Fruit fly (Drosophila melanogaster): Measurements from ENCODE around the gene yip2.

The yip2 gene

dm6 chr2L:9911783-9912182 lies 3.3 kb upstream of the yip2 start (continued):
- peak; percentile 24; the same call in 1 of the 3 replicates for TF ChIP-seq Optix (GFP tag; IDR thresholded peaks at IDR 0.05)
- peak; percentile 15; the same call in 1 of the 2 replicates for TF ChIP-seq CG32532 (GFP tag; IDR thresholded peaks at IDR 0.05)
- TF ChIP-seq Dll (GFP tag; IDR thresholded peaks at IDR 0.05; ENCODE audit: partially characterized antibody), result no peak
- no peak for TF ChIP-seq CG12104 (GFP tag; optimal IDR thresholded peaks at IDR 0.05)
- no peak for TF ChIP-seq CG30431 (GFP tag; optimal IDR thresholded peaks at IDR 0.05)
- TF ChIP-seq B-H1 (GFP tag; IDR thresholded peaks at IDR 0.05), result no peak
- TF ChIP-seq pan (optimal IDR thresholded peaks at IDR 0.05), result no peak
- TF ChIP-seq pan (GFP tag; optimal IDR thresholded peaks at IDR 0.05 in 1 of 2, IDR thresholded peaks at IDR 0.05 in 1 of 2), result peak in 1 of 2 experiments; percentile 64
- no peak for TF ChIP-seq Sry-β (GFP tag; optimal IDR thresholded peaks at IDR 0.05)
- TF ChIP-seq zfh1 (GFP tag; IDR thresholded peaks at IDR 0.05), result peak; percentile 58; the same call in 2 of the 3 replicates
- no peak for TF ChIP-seq CG4820 (GFP tag; optimal IDR thresholded peaks at IDR 0.05)
- TF ChIP-seq wek (GFP tag; optimal IDR thresholded peaks at IDR 0.05), result no peak
- no peak for TF ChIP-seq CG11398 (GFP tag; optimal IDR thresholded peaks at IDR 0.05)
- TF ChIP-seq tin (GFP tag; optimal IDR thresholded peaks at IDR 0.05), result peak; percentile 39
- TF ChIP-seq CG7372 (GFP tag; IDR thresholded peaks at IDR 0.05), result no peak
- no peak for TF ChIP-seq CG11560 (tag; IDR thresholded peaks at IDR 0.05)
- no peak for TF ChIP-seq HHEX (GFP tag; optimal IDR thresholded peaks at IDR 0.05)
- TF ChIP-seq C15 (GFP tag; IDR thresholded peaks at IDR 0.05), result no peak
- TF ChIP-seq sqz (GFP tag; optimal IDR thresholded peaks at IDR 0.05), result no peak
- TF ChIP-seq CG6689 (GFP tag; IDR thresholded peaks at IDR 0.05), result 0 out of 2 replicates have a peak, but pooled peaks have one; percentile 13
- TF ChIP-seq CG7745 (tag; optimal IDR thresholded peaks at IDR 0.05), result no peak
- TF ChIP-seq fu2 (GFP tag; optimal IDR thresholded peaks at IDR 0.05), result no peak
- TF ChIP-seq ab (GFP tag; optimal IDR thresholded peaks at IDR 0.05), result no peak
- TF ChIP-seq CG4707 (GFP tag; optimal IDR thresholded peaks at IDR 0.05), result no peak
- TF ChIP-seq mirr (GFP tag; optimal IDR thresholded peaks at IDR 0.05), result no peak
- no peak for TF ChIP-seq B-H2 (GFP tag; optimal IDR thresholded peaks at IDR 0.05)
- TF ChIP-seq CG15514 (GFP tag; optimal IDR thresholded peaks at IDR 0.05), result peak; percentile 34
- TF ChIP-seq Side (GFP tag; optimal IDR thresholded peaks at IDR 0.05), result peak; percentile 55
- no peak for TF ChIP-seq CG18764 (GFP tag; optimal IDR thresholded peaks at IDR 0.05)
- no peak for TF ChIP-seq nerfin-2 (GFP tag; IDR thresholded peaks at IDR 0.05; ENCODE audit: partially characterized antibody)
- no peak for TF ChIP-seq bsh (GFP tag; optimal IDR thresholded peaks at IDR 0.05)
- no peak for TF ChIP-seq CG2116 (GFP tag; optimal IDR thresholded peaks at IDR 0.05)
- no peak for TF ChIP-seq cad (GFP tag; optimal IDR thresholded peaks at IDR 0.05)
- TF ChIP-seq Chrac-16 (GFP tag; optimal IDR thresholded peaks at IDR 0.05), result no peak
- no peak for TF ChIP-seq CG17612 (GFP tag; IDR thresholded peaks at IDR 0.05)
- TF ChIP-seq sens (GFP tag), result peak; percentile 53
- TF ChIP-seq fd96Cb (tag; optimal IDR thresholded peaks at IDR 0.05), result no peak
- TF ChIP-seq CG11723 (GFP tag; optimal IDR thresholded peaks at IDR 0.05), result no peak
- no peak for TF ChIP-seq z (GFP tag; IDR thresholded peaks at IDR 0.05)
- no peak for TF ChIP-seq chinmo (GFP tag; IDR thresholded peaks at IDR 0.05; ENCODE audit: partially characterized antibody)
- TF ChIP-seq salm (tag; optimal IDR thresholded peaks at IDR 0.05), result no peak
- TF ChIP-seq MBD-R2 (GFP tag; IDR thresholded peaks at IDR 0.05), result peak; percentile 22
- TF ChIP-seq CG33557 (GFP tag; optimal IDR thresholded peaks at IDR 0.05), result no peak
- no peak for TF ChIP-seq CG4282 (GFP tag; optimal IDR thresholded peaks at IDR 0.05)
- peak; percentile 2 for TF ChIP-seq chn (GFP tag; optimal IDR thresholded peaks at IDR 0.05)
- no peak for TF ChIP-seq CG10959 (GFP tag; IDR thresholded peaks at IDR 0.05)
- no peak for TF ChIP-seq pho (GFP tag; optimal IDR thresholded peaks at IDR 0.05)
- no peak for TF ChIP-seq CG10462 (GFP tag; optimal IDR thresholded peaks at IDR 0.05)
- 0 out of 2 replicates have a peak, but pooled peaks have one; percentile 23 for TF ChIP-seq NFAT (GFP tag; IDR thresholded peaks at IDR 0.05)
- TF ChIP-seq CG11696 (GFP tag; IDR thresholded peaks at IDR 0.05), result no peak
- peak; percentile 28; the same call in 1 of the 2 replicates for TF ChIP-seq crol (GFP tag; IDR thresholded peaks at IDR 0.05)
- TF ChIP-seq usp (GFP tag; optimal IDR thresholded peaks at IDR 0.05), result no peak

Measured in whole organism, embryonic.